Worm (Caenorhabditis elegans) whole organism, L3 larva: ENCODE measurements around the gene B0238.9.

ENCODE experiments used
- egl-27 ChIP-seq: sonication (generic microtip); optimal IDR thresholded peaks from 4 replicates; lab custom pipeline; 2017; ENCODE audit warnings: missing biosample characterization, missing genetic modification reagents, missing genetic modification characterization
- elt-1 ChIP-seq: fragments of 150-350 bp; optimal IDR thresholded peaks from 2 replicates; lab custom pipeline; 2014; ENCODE audit warnings: missing biosample characterization, missing genetic modification characterization
- elt-2 ChIP-seq: sonication (generic microtip); optimal IDR thresholded peaks from 2 replicates; lab custom pipeline; 2016; ENCODE audit warnings: missing genetic modification reagents, mild to moderate bottlenecking, missing genetic modification characterization, missing compliant biosample characterization
- nhr-11 ChIP-seq: fragments of 150-350 bp; optimal IDR thresholded peaks from 2 replicates; lab custom pipeline; 2014; ENCODE audit warnings: missing biosample characterization, missing genetic modification characterization
- nhr-28 ChIP-seq: fragments of 150-350 bp; optimal IDR thresholded peaks from 2 replicates; lab custom pipeline; 2014; ENCODE audit warnings: missing biosample characterization, missing genetic modification characterization

- TF ChIP-seq egl-27 (tag; lab: Kevin White, UChicago), result no peak
- TF ChIP-seq nhr-28 (tag; lab: Kevin White, UChicago), result no peak
- TF ChIP-seq elt-2, result no peak
- no peak for TF ChIP-seq nhr-11
- no peak for TF ChIP-seq elt-1 (tag; lab: Kevin White, UChicago)
Measured at ce11 chrV:5273770-5274169, 4.1 kb downstream of the B0238.9 start, which contains the start of gene natc-2.
